Fruit fly (Drosophila melanogaster): Measurements from ENCODE around the gene CG11381.

dm6 chrX:1215000-1215399 lies 11.4 kb downstream of the CG11381 start, which contains the start of gene CG11398:
- TF ChIP-seq EcR (GFP tag; optimal IDR thresholded peaks at IDR 0.05) = no peak
- no peak for TF ChIP-seq usp (GFP tag; optimal IDR thresholded peaks at IDR 0.05)

Measured in whole organism.